Worm (Caenorhabditis elegans) whole organism, mixed stage, embryonic: Measurements from ENCODE around the gene srbc-58.

Experiments
- M03D4.4 ChIP-seq: sonication (generic microtip); optimal IDR thresholded peaks from 2 replicates; lab custom pipeline; 2017; ENCODE audit warnings: mild to moderate bottlenecking, missing genetic modification characterization, missing compliant biosample characterization
- bed-3 ChIP-seq: fragments of 200-800 bp; sonication (Bioruptor generic); optimal IDR thresholded peaks from 3 replicates; lab custom pipeline; 2018; ENCODE audit warnings: mild to moderate bottlenecking, missing genetic modification characterization, moderate library complexity, missing compliant biosample characterization
- blmp-1 ChIP-seq: fragments of 150-350 bp; optimal IDR thresholded peaks from 2 replicates; lab custom pipeline; 2014; ENCODE audit warnings: missing biosample characterization, missing genetic modification characterization
- ceh-39 ChIP-seq: fragments of 150-350 bp; optimal IDR thresholded peaks from 2 replicates; lab custom pipeline; 2014; ENCODE audit warnings: missing biosample characterization, missing genetic modification characterization
- ceh-43 ChIP-seq: fragments of 200-800 bp; sonication (Bioruptor generic); optimal IDR thresholded peaks from 2 replicates; lab custom pipeline; 2018; ENCODE audit warnings: mild to moderate bottlenecking, missing genetic modification characterization, moderate library complexity, missing compliant biosample characterization
- ceh-83 ChIP-seq: fragments of 200-800 bp; sonication (Bioruptor generic); optimal IDR thresholded peaks from 2 replicates; lab custom pipeline; 2018; ENCODE audit warnings: mild to moderate bottlenecking, missing genetic modification characterization, missing compliant biosample characterization
- ces-1 ChIP-seq: fragments of 150-350 bp; optimal IDR thresholded peaks from 2 replicates; lab custom pipeline; 2014; ENCODE audit warnings: missing biosample characterization, missing genetic modification reagents, missing genetic modification characterization
- cnd-1 ChIP-seq: fragments of 200-800 bp; sonication (Bioruptor generic); optimal IDR thresholded peaks from 2 replicates; lab custom pipeline; 2018; ENCODE audit warnings: mild to moderate bottlenecking, missing genetic modification characterization, missing compliant biosample characterization
- drap-1 ChIP-seq: fragments of 200-800 bp; sonication (Bioruptor generic); optimal IDR thresholded peaks from 3 replicates; lab custom pipeline; 2018; ENCODE audit warnings: mild to moderate bottlenecking, missing genetic modification characterization, missing compliant biosample characterization
- elt-1 ChIP-seq: sonication (generic microtip); optimal IDR thresholded peaks from 2 replicates; lab custom pipeline; 2017; ENCODE audit warnings: missing genetic modification characterization, mild to moderate bottlenecking, missing compliant biosample characterization, antibody characterized with exemption, moderate library complexity, borderline replicate concordance; ENCODE audit not compliant: insufficient read depth
- elt-3 ChIP-seq: fragments of 150-350 bp; optimal IDR thresholded peaks from 2 replicates; lab custom pipeline; 2014; ENCODE audit warnings: missing biosample characterization, missing genetic modification characterization
- flh-1 ChIP-seq: fragments of 200-800 bp; sonication (Bioruptor generic); optimal IDR thresholded peaks from 2 replicates; lab custom pipeline; 2018; ENCODE audit warnings: mild to moderate bottlenecking, missing genetic modification characterization, moderate library complexity, missing compliant biosample characterization
- ham-2 ChIP-seq: fragments of 200-800 bp; sonication (Bioruptor generic); optimal IDR thresholded peaks from 2 replicates; lab custom pipeline; 2018; ENCODE audit warnings: mild to moderate bottlenecking, missing genetic modification characterization, missing compliant biosample characterization
- hlh-1 ChIP-seq: fragments of 150-350 bp; optimal IDR thresholded peaks from 2 replicates; lab custom pipeline; 2014; ENCODE audit warnings: missing biosample characterization, missing genetic modification reagents, missing genetic modification characterization
- lin-13 ChIP-seq: fragments of 150-350 bp; optimal IDR thresholded peaks from 2 replicates; lab custom pipeline; 2014; ENCODE audit warnings: missing biosample characterization, missing genetic modification characterization
- lin-32 ChIP-seq: fragments of 200-800 bp; sonication (Bioruptor generic); optimal IDR thresholded peaks from 2 replicates; lab custom pipeline; 2018; ENCODE audit warnings: mild to moderate bottlenecking, missing genetic modification characterization, missing compliant biosample characterization
- lsy-2 ChIP-seq: fragments of 150-350 bp; optimal IDR thresholded peaks from 2 replicates; lab custom pipeline; 2014; ENCODE audit warnings: missing biosample characterization, missing genetic modification characterization
- mab-5 ChIP-seq: fragments of 150-350 bp; optimal IDR thresholded peaks from 2 replicates; lab custom pipeline; 2014; ENCODE audit warnings: missing biosample characterization, missing genetic modification characterization
- mls-2 ChIP-seq: sonication (generic microtip); optimal IDR thresholded peaks from 2 replicates; lab custom pipeline; 2016; ENCODE audit warnings: mild to moderate bottlenecking, missing genetic modification characterization, moderate library complexity, missing compliant biosample characterization
- nhr-12 ChIP-seq: fragments of 150-350 bp; optimal IDR thresholded peaks from 2 replicates; lab custom pipeline; 2014; ENCODE audit warnings: missing biosample characterization, missing genetic modification characterization
- nhr-2 ChIP-seq: fragments of 150-350 bp; optimal IDR thresholded peaks from 2 replicates; lab custom pipeline; 2014; ENCODE audit warnings: missing biosample characterization, missing genetic modification characterization
- nhr-237 ChIP-seq: fragments of 150-350 bp; optimal IDR thresholded peaks from 2 replicates; lab custom pipeline; 2014; ENCODE audit warnings: missing biosample characterization, missing genetic modification characterization
- nhr-28 ChIP-seq: fragments of 150-350 bp; optimal IDR thresholded peaks from 2 replicates; lab custom pipeline; 2014; ENCODE audit warnings: missing biosample characterization, missing genetic modification characterization
- nhr-76 ChIP-seq: sonication (generic microtip); optimal IDR thresholded peaks from 2 replicates; lab custom pipeline; 2017; ENCODE audit warnings: missing biosample characterization, missing genetic modification characterization
- pha-4 ChIP-seq: fragments of 150-350 bp; optimal IDR thresholded peaks from 2 replicates; lab custom pipeline; 2018; ENCODE audit warnings: missing biosample characterization, missing genetic modification reagents, missing genetic modification characterization
- sem-2 ChIP-seq: fragments of 200-800 bp; sonication (Bioruptor generic); optimal IDR thresholded peaks from 2 replicates; lab custom pipeline; 2018; ENCODE audit warnings: mild to moderate bottlenecking, missing genetic modification characterization, missing compliant biosample characterization
- snpc-4 ChIP-seq: fragments of 150-350 bp; optimal IDR thresholded peaks from 2 replicates; lab custom pipeline; 2014; ENCODE audit warnings: missing biosample characterization, missing genetic modification characterization
- sptf-1 ChIP-seq: sonication (generic microtip); optimal IDR thresholded peaks from 2 replicates; lab custom pipeline; 2017; ENCODE audit warnings: mild to moderate bottlenecking, missing genetic modification characterization, moderate library complexity, missing compliant biosample characterization
- tbx-8 ChIP-seq: fragments of 200-800 bp; sonication (Bioruptor generic); optimal IDR thresholded peaks from 2 replicates; lab custom pipeline; 2018; ENCODE audit warnings: mild to moderate bottlenecking, missing genetic modification characterization, moderate library complexity, missing compliant biosample characterization
- unc-120 ChIP-seq: sonication (generic microtip); optimal IDR thresholded peaks from 2 replicates; lab custom pipeline; 2017; ENCODE audit warnings: missing genetic modification characterization, missing compliant biosample characterization; ENCODE audit not compliant: poor library complexity, severe bottlenecking
- unc-62 ChIP-seq: fragments of 150-350 bp; optimal IDR thresholded peaks from 2 replicates; lab custom pipeline; 2014; ENCODE audit warnings: missing biosample characterization, missing genetic modification reagents, missing genetic modification characterization
- zip-8 ChIP-seq: fragments of 150-350 bp; optimal IDR thresholded peaks from 2 replicates; lab custom pipeline; 2014; ENCODE audit warnings: missing biosample characterization, missing genetic modification characterization
- ztf-11 ChIP-seq: fragments of 150-350 bp; optimal IDR thresholded peaks from 2 replicates; lab custom pipeline; 2014; ENCODE audit warnings: missing biosample characterization, missing genetic modification characterization

The srbc-58 gene

DNA sequence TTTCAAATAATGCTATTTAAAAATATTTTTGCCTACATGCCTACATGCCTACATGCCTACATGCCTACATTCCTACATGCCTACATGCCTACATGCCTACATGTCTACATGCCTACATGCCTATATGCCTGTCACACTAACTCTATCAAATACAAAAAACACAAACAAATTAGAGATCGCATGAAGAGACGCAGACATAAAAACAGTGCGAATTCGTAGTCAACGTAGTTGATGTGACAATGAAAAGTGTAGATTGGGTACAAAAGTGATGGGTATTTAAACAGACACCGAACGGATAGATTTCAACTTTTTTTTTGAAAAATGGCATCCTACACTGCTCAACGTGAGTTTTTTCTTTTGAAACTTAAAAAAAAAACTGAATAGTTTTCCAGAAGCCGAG lies 2.5 kb downstream of the srbc-58 start, which contains the start of gene R09E12.9:
TSS of gene R09E12.9 (plus strand) at position 316 of the 400 bp plus-strand sequence.
- peak; percentile 83 for TF ChIP-seq nhr-28 (tag; lab: Kevin White, UChicago)
- TF ChIP-seq cnd-1, result no peak

DNA sequence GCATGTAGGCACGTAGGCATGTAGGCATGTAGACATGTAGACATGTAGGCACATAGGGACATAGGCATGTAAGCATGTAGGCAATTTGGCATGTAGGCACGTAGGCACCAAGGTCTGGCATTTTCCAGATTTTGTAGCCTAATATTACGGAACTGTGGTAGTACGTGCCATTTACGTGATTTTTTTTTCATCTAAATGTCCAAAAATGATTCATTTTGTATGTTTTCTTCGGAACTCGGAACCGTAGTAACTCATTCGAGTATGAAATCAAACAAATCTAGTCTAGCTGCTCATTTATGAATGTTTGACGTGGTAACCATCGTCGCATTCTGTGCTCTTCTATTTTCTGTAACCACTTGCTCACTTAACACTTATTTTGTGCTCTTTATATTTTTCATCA lies 3.5 kb downstream of the srbc-58 start, which contains the start of gene srbc-59:
TSS of gene srbc-59 (plus strand) at position 301 of the 400 bp plus-strand sequence.
- TF ChIP-seq unc-120, result no peak
- TF ChIP-seq ceh-83 (GFP tag; lab: Kevin White, UChicago), result no peak
- TF ChIP-seq nhr-12 (tag; lab: Kevin White, UChicago), result no peak
- no peak for TF ChIP-seq mab-5 (tag; lab: Kevin White, UChicago)
- TF ChIP-seq ham-2 (GFP tag; lab: Kevin White, UChicago), result no peak
- no peak for TF ChIP-seq M03D4.4 (tag; lab: Kevin White, UChicago)
- TF ChIP-seq zip-8 (tag; lab: Kevin White, UChicago), result no peak
- no peak for TF ChIP-seq elt-1
- TF ChIP-seq ceh-39, result no peak
- no peak for TF ChIP-seq nhr-2 (tag; lab: Kevin White, UChicago)
- TF ChIP-seq blmp-1 (tag; lab: Kevin White, UChicago), result no peak
- TF ChIP-seq cnd-1, result no peak
- TF ChIP-seq pha-4, result no peak
- no peak for TF ChIP-seq tbx-8
- TF ChIP-seq sem-2 (GFP tag; lab: Kevin White, UChicago), result no peak
- no peak for TF ChIP-seq flh-1
- no peak for TF ChIP-seq nhr-76 (tag; lab: Kevin White, UChicago)
- TF ChIP-seq ces-1 (GFP tag; lab: Kevin White, UChicago), result no peak
- TF ChIP-seq elt-3 (tag; lab: Kevin White, UChicago), result no peak
- no peak for TF ChIP-seq lin-13

DNA sequence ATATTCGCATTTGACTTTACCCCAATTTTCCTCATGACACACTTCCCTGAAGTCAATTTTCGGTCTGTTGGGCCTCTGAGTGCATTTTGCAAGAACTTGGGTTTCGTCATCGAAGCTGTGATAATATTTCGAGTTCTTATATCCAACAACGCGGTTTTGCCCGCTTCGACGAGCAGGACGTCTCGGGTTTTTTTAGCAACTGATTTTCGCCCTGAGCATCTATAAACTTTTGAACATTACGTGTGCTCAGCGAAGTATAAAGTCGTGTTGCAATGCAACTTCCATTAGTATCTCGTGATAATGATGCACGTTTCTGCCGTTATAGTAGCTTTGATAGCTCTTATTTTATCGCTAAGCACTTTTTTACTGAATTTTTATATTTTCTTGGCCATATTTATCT lies 5.2 kb downstream of the srbc-58 start, which contains the start of gene srbc-60:
TSS of gene srbc-60 (plus strand) at position 301 of the 400 bp plus-strand sequence.
- TF ChIP-seq cnd-1 (no peak), nhr-2 (tag; lab: Kevin White, UChicago) (no peak), mls-2 (tag; lab: Kevin White, UChicago) (no peak), ham-2 (GFP tag; lab: Kevin White, UChicago) (no peak), snpc-4 (tag; lab: Kevin White, UChicago) (no peak), unc-62 (GFP tag; lab: Kevin White, UChicago) (no peak), M03D4.4 (tag; lab: Kevin White, UChicago) (no peak), drap-1 (GFP tag; lab: Kevin White, UChicago) (no peak), lin-32 (no peak), ces-1 (GFP tag; lab: Kevin White, UChicago) (no peak), nhr-28 (tag; lab: Kevin White, UChicago) (no peak), flh-1 (no peak), nhr-12 (tag; lab: Kevin White, UChicago) (no peak), sptf-1 (no peak), bed-3 (no peak), elt-1 (no peak), lin-13 (no peak), tbx-8 (no peak), blmp-1 (tag; lab: Kevin White, UChicago) (no peak), lsy-2 (tag; lab: Kevin White, UChicago) (no peak)

DNA sequence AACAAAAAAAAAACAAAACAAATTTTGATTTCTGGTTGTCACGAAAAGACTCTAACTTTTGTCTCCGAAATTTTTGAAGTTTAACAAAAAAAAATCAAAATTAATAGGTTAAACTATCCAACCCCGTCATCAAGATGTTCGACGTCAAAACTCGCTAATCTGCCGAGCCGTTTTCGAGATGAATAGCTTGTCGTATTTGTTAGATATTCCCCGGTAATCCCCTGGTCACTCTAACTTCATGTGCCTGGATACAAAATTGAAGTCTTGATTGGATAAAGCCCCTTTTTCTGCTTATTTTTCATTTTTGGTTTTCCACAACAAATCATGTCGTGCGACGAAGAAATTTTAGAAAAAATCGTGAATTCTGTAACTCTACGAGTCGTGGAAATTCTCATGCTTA lies 7.6 kb downstream of the srbc-58 start, which contains the start of gene srab-16:
TSS of gene srab-16 (plus strand) at position 301 of the 400 bp plus-strand sequence.
- TF ChIP-seq ham-2 (GFP tag; lab: Kevin White, UChicago), result no peak

DNA sequence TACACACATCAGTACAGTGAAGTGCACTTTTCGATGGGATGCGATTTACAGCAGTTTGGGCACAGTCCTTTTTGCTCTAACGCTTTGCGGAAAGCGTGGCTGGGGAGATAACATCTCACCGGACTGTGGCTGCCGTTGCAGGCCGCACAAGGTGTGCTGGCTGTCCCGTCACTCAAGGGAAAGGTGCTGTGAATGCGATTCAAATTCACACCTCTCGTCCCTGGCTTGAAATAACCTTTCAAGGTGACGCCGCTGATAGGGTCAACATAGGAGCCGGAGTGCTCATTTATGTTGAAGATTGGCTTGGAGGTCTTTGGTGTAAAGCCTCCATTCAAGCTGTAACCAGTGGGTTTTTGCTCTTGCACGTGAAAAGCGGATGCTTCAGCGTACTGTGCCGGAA lies 19.3 kb downstream of the srbc-58 start:
- TF ChIP-seq unc-120, result no peak
- no peak for TF ChIP-seq M03D4.4 (tag; lab: Kevin White, UChicago)
- TF ChIP-seq lsy-2 (tag; lab: Kevin White, UChicago), result no peak
- no peak for TF ChIP-seq nhr-2 (tag; lab: Kevin White, UChicago)
- TF ChIP-seq ham-2 (GFP tag; lab: Kevin White, UChicago), result no peak
- no peak for TF ChIP-seq ceh-43
- no peak for TF ChIP-seq elt-1
- TF ChIP-seq hlh-1 (tag; lab: Kevin White, UChicago), result no peak
- no peak for TF ChIP-seq ztf-11 (tag; lab: Kevin White, UChicago)
- no peak for TF ChIP-seq flh-1
- no peak for TF ChIP-seq lin-13
- no peak for TF ChIP-seq nhr-237 (tag; lab: Kevin White, UChicago)
- no peak for TF ChIP-seq nhr-28 (tag; lab: Kevin White, UChicago)
- TF ChIP-seq drap-1 (GFP tag; lab: Kevin White, UChicago), result no peak
- TF ChIP-seq, all 35 proteins: peak for 0
